Fruit fly (Drosophila melanogaster) whole organism, larva: ENCODE results near the gene AIMP2.

Experiments
- noc ChIP-seq: fragments of 200-800 bp; sonication (Bioruptor generic); optimal IDR thresholded peaks from 3 replicates; lab custom pipeline; 2019; ENCODE audit warnings: missing biosample characterization, mild to moderate bottlenecking, missing genetic modification characterization, moderate library complexity

Gene AIMP2

dm6 chr3L:15548843-15549242 is 34.6 kb upstream of the AIMP2 start:
- TF ChIP-seq noc, result peak; percentile 9

- no peak for TF ChIP-seq noc
Observed at dm6 chr3L:15553993-15554644, 29.3 kb upstream of the AIMP2 start, which contains the start of gene AGO2. Gene AGO2 (plus strand): TSS chr3L:15554113.

dm6 chr3L:15562727-15563057 is 20.7 kb upstream of the AIMP2 start:
- TF ChIP-seq noc, result no peak

- TF ChIP-seq noc, result no peak
Observed at dm6 chr3L:15563058-15563850, 20.2 kb upstream of the AIMP2 start, which contains the start of the genes CG7739 and SCCRO. Gene CG7739 (minus strand): TSS chr3L:15563065. Gene SCCRO (plus strand): TSS chr3L:15563427.

dm6 chr3L:15563851-15564106 is 19.7 kb upstream of the AIMP2 start:
- TF ChIP-seq noc, result no peak

- TF ChIP-seq noc, result no peak
Observed at dm6 chr3L:15565829-15566433, 17.5 kb upstream of the AIMP2 start, which contains the start of gene dop. Gene dop (plus strand): TSS chr3L:15566013.

- peak; percentile 86 for TF ChIP-seq noc
Observed at dm6 chr3L:15566484-15566955, 16.9 kb upstream of the AIMP2 start.

dm6 chr3L:15568748-15569147 is 14.7 kb upstream of the AIMP2 start:
- no peak for TF ChIP-seq noc

dm6 chr3L:15570571-15570970 is 12.9 kb upstream of the AIMP2 start:
- no peak for TF ChIP-seq noc

dm6 chr3L:15576357-15576756 is 7.1 kb upstream of the AIMP2 start, which contains the start of gene Ufsp2:
Gene Ufsp2 (plus strand): TSS chr3L:15576570.
- no peak for TF ChIP-seq noc

- no peak for TF ChIP-seq noc
Observed at dm6 chr3L:15580487-15580886, 3.0 kb upstream of the AIMP2 start, which contains the start of the genes mrn and CG12301. Gene mrn (minus strand): TSS chr3L:15580537. Gene CG12301 (plus strand): TSS chr3L:15580800.

dm6 chr3L:15587445-15588381 is 4.3 kb downstream of the AIMP2 start, which contains the start of gene CG7656:
Gene CG7656 (minus strand): TSS chr3L:15588175.
- TF ChIP-seq noc, result peak; percentile 52

- peak; percentile 56 for TF ChIP-seq noc
Observed at dm6 chr3L:15588514-15589138, 5.2 kb downstream of the AIMP2 start, which contains the start of gene RhoGAP71E. Gene RhoGAP71E (plus strand): TSS chr3L:15588860.

- no peak for TF ChIP-seq noc
Observed at dm6 chr3L:15589746-15590145, 6.3 kb downstream of the AIMP2 start.

- TF ChIP-seq noc, result no peak
Observed at dm6 chr3L:15590803-15591597, 7.6 kb downstream of the AIMP2 start.
